Worm (Caenorhabditis elegans) whole organism, young adult: ENCODE data around the gene srbc-42.
A peak's percentile ranks its signal among the peaks of the same experiment; 100 is the strongest.

Source experiments
- B0035.1 ChIP-seq: sonication (generic microtip); optimal IDR thresholded peaks from 2 replicates; lab custom pipeline; 2016; ENCODE audit warnings: missing genetic modification characterization, mild to moderate bottlenecking, missing compliant biosample characterization, missing genotype, missing genetic modification reagents
- F37B4.10 ChIP-seq: fragments of 200-800 bp; sonication (Bioruptor generic); IDR thresholded peaks from 2 replicates; pipeline ENCODE4 v1.3.6; 2022; ENCODE audit warnings: missing genetic modification characterization, missing compliant biosample characterization
- F39B2.1 ChIP-seq: fragments of 200-800 bp; sonication (Bioruptor generic); IDR thresholded peaks from 2 replicates; pipeline ENCODE4 v1.3.6; 2022; ENCODE audit warnings: missing genetic modification reagents, missing genetic modification characterization, missing compliant biosample characterization
- F49E8.2 ChIP-seq: sonication (generic microtip); optimal IDR thresholded peaks from 3 replicates; lab custom pipeline; 2017; ENCODE audit warnings: missing genetic modification characterization, mild to moderate bottlenecking, missing compliant biosample characterization, antibody characterized with exemption, moderate library complexity; ENCODE audit not compliant: insufficient read depth
- K12H6.12 ChIP-seq: fragments of 200-800 bp; sonication (Bioruptor generic); optimal IDR thresholded peaks from 2 replicates; lab custom pipeline; 2018; ENCODE audit warnings: mild to moderate bottlenecking, missing genetic modification characterization, missing compliant biosample characterization
- T07F8.4 ChIP-seq: sonication (generic microtip); optimal IDR thresholded peaks from 2 replicates; lab custom pipeline; 2016; ENCODE audit warnings: mild to moderate bottlenecking, missing genetic modification characterization, moderate library complexity, missing compliant biosample characterization
- Y53G8AR.9 ChIP-seq: fragments of 200-800 bp; sonication (Bioruptor generic); conservative IDR thresholded peaks from 2 replicates; pipeline ENCODE4 v1.3.6; 2022; ENCODE audit warnings: missing genetic modification reagents, missing genetic modification characterization, missing compliant biosample characterization
- akir-1 ChIP-seq: fragments of 200-800 bp; sonication (Bioruptor generic); optimal IDR thresholded peaks from 2 replicates; lab custom pipeline; 2018; ENCODE audit warnings: mild to moderate bottlenecking, missing genetic modification characterization, moderate library complexity, missing compliant biosample characterization
- ama-1 ChIP-seq, 3 experiments: fragments of 150-350 bp in 1 of 3; sonication (generic microtip) in 2 of 3; optimal IDR thresholded peaks; 2 replicates each; lab custom pipeline; 2014 to 2018; ENCODE audit warnings: missing biosample characterization in 2 of 3, missing genetic modification characterization in 2 of 3, missing genetic modification reagents in 2 of 3
- attf-5 ChIP-seq: fragments of 200-800 bp; sonication (Bioruptor generic); optimal IDR thresholded peaks from 2 replicates; lab custom pipeline; 2018; ENCODE audit warnings: mild to moderate bottlenecking, missing genetic modification characterization, missing compliant biosample characterization
- bed-1 ChIP-seq: fragments of 200-800 bp; sonication (Bioruptor generic); IDR thresholded peaks from 2 replicates; pipeline ENCODE4 v1.3.6; 2022; ENCODE audit warnings: missing genetic modification reagents, missing genetic modification characterization, missing compliant biosample characterization
- cebp-1 ChIP-seq, 2 experiments: fragments of 200-800 bp in 1 of 2; sonication (Bioruptor generic) in 1 of 2; sonication (generic microtip) in 1 of 2; IDR thresholded peaks in 1 of 2; optimal IDR thresholded peaks in 1 of 2; 2 replicates each; pipeline versions ENCODE4 v1.3.6 to Lab custom; 2017 to 2022; ENCODE audit warnings: missing compliant biosample characterization in 2 of 2, missing genetic modification characterization in 2 of 2, mild to moderate bottlenecking in 1 of 2, missing genetic modification reagents in 1 of 2, moderate library complexity in 1 of 2
- ceh-91 ChIP-seq: fragments of 200-800 bp; sonication (Bioruptor generic); IDR thresholded peaks from 2 replicates; pipeline ENCODE4 v1.3.6; 2022; ENCODE audit warnings: missing genetic modification reagents, missing genetic modification characterization, missing compliant biosample characterization
- dpl-1 ChIP-seq: fragments of 150-350 bp; optimal IDR thresholded peaks from 2 replicates; lab custom pipeline; 2014; ENCODE audit warnings: missing biosample characterization, missing genetic modification reagents, missing genetic modification characterization
- efl-1 ChIP-seq: fragments of 150-350 bp; optimal IDR thresholded peaks from 2 replicates; lab custom pipeline; 2014; ENCODE audit warnings: missing biosample characterization, missing genetic modification reagents, missing genetic modification characterization
- him-1 ChIP-seq: sonication (generic microtip); optimal IDR thresholded peaks from 2 replicates; lab custom pipeline; 2016; ENCODE audit warnings: missing genotype, missing genetic modification reagents, missing genetic modification characterization, missing compliant biosample characterization
- lag-1 ChIP-seq: fragments of 200-800 bp; sonication (Bioruptor generic); IDR thresholded peaks from 2 replicates; pipeline ENCODE4 v1.3.6; 2022; ENCODE audit warnings: missing genetic modification reagents, missing genetic modification characterization, missing compliant biosample characterization
- lin-26 ChIP-seq: fragments of 200-800 bp; sonication (Bioruptor generic); IDR thresholded peaks from 2 replicates; pipeline ENCODE4 v1.3.6; 2022; ENCODE audit warnings: missing genetic modification reagents, missing genetic modification characterization, missing compliant biosample characterization
- lin-54 ChIP-seq: fragments of 200-800 bp; sonication (Bioruptor generic); optimal IDR thresholded peaks from 2 replicates; lab custom pipeline; 2018; ENCODE audit warnings: mild to moderate bottlenecking, missing genetic modification characterization, missing compliant biosample characterization
- lsl-1 ChIP-seq: fragments of 200-800 bp; sonication (Bioruptor generic); optimal IDR thresholded peaks from 2 replicates; lab custom pipeline; 2018; ENCODE audit warnings: mild to moderate bottlenecking, missing genetic modification characterization, moderate library complexity, missing compliant biosample characterization
- lsy-27 ChIP-seq: sonication (generic microtip); optimal IDR thresholded peaks from 2 replicates; lab custom pipeline; 2017; ENCODE audit warnings: missing genetic modification characterization, mild to moderate bottlenecking, missing compliant biosample characterization, antibody characterized with exemption, missing genotype, borderline replicate concordance; ENCODE audit not compliant: insufficient read depth
- madf-8 ChIP-seq: fragments of 200-800 bp; sonication (Bioruptor generic); conservative IDR thresholded peaks from 2 replicates; pipeline ENCODE4 v1.3.6; 2022; ENCODE audit warnings: missing genetic modification reagents, missing genetic modification characterization, missing compliant biosample characterization
- mcd-1 ChIP-seq: fragments of 200-800 bp; sonication (Bioruptor generic); IDR thresholded peaks from 2 replicates; pipeline ENCODE4 v1.3.6; 2022; ENCODE audit warnings: missing genetic modification reagents, missing genetic modification characterization, missing compliant biosample characterization
- mxl-1 ChIP-seq: sonication (generic microtip); optimal IDR thresholded peaks from 2 replicates; lab custom pipeline; 2016; ENCODE audit warnings: missing genetic modification characterization, missing compliant biosample characterization
- nhr-120 ChIP-seq: fragments of 200-800 bp; sonication (Bioruptor generic); IDR thresholded peaks from 2 replicates; pipeline ENCODE4 v1.3.6; 2022; ENCODE audit warnings: missing genetic modification characterization, missing compliant biosample characterization
- nhr-179 ChIP-seq: sonication (generic microtip); optimal IDR thresholded peaks from 2 replicates; lab custom pipeline; 2016; ENCODE audit warnings: mild to moderate bottlenecking, missing genetic modification characterization, missing compliant biosample characterization
- pha-4 ChIP-seq: fragments of 150-350 bp; sonication (generic microtip); optimal IDR thresholded peaks from 2 replicates; lab custom pipeline; 2014; ENCODE audit warnings: missing biosample characterization, missing genetic modification reagents, missing genetic modification characterization
- snpc-3.4 ChIP-seq: sonication (generic microtip); optimal IDR thresholded peaks from 2 replicates; lab custom pipeline; 2017; ENCODE audit warnings: missing genetic modification characterization, mild to moderate bottlenecking, missing compliant biosample characterization, antibody characterized with exemption, moderate library complexity, missing genotype, missing genetic modification reagents
- tbp1 ChIP-seq: fragments of 200-800 bp; sonication (Bioruptor generic); optimal IDR thresholded peaks from 2 replicates; lab custom pipeline; 2018; ENCODE audit warnings: mild to moderate bottlenecking, missing genetic modification characterization, missing compliant biosample characterization
- xnd-1 ChIP-seq: sonication (generic microtip); optimal IDR thresholded peaks from 2 replicates; lab custom pipeline; 2016; ENCODE audit warnings: missing genotype, missing genetic modification reagents, missing genetic modification characterization, missing compliant biosample characterization
- ztf-25 ChIP-seq: fragments of 200-800 bp; sonication (Bioruptor generic); IDR thresholded peaks from 2 replicates; pipeline ENCODE4 v1.3.6; 2022; ENCODE audit warnings: missing genetic modification reagents, missing genetic modification characterization, missing compliant biosample characterization
- ztf-26 ChIP-seq: sonication (generic microtip); optimal IDR thresholded peaks from 2 replicates; lab custom pipeline; 2017; ENCODE audit warnings: missing genetic modification characterization, missing compliant biosample characterization

Gene srbc-42

DNA sequence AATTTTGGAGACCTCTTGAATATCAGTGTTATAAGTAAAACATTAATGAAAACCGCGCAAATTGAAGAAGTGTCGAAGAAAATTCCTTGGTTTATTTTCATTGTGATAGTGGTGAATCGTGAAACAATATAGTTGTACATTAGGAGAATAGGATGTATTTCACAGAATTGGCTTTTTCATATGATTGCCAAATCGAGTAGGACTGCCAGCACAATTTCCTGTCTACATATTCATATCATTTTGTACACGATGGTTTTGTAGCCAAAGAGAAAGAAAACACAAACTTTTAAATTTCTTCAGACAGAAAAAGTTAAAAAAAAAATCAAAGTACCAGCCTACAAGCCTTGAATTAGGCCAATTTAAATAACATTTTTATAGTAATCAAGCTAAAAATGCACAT, 27.3 kb downstream of the srbc-42 start, which contains the start of gene str-255:
Gene str-255, minus strand, starts transcription at position 101 of the 400 bp plus-strand sequence.
- no peak for TF ChIP-seq K12H6.12
- TF ChIP-seq lsl-1 (GFP tag; lab: Kevin White, UChicago), result no peak
- TF ChIP-seq attf-5 (GFP tag; lab: Kevin White, UChicago), result no peak
- no peak for TF ChIP-seq lin-26 (GFP tag; lab: Robert Waterston, UW)
- no peak for TF ChIP-seq lag-1 (GFP tag; lab: Robert Waterston, UW)

- TF ChIP-seq him-1 (tag; lab: Kevin White, UChicago) (no peak), ceh-91 (GFP tag; lab: Robert Waterston, UW) (no peak), efl-1 (GFP tag; lab: Kevin White, UChicago) (peak; percentile 45), madf-8 (GFP tag; lab: Robert Waterston, UW) (0 out of 2 replicates have a peak, but pooled peaks have one; percentile 9), T07F8.4 (no peak)
- TF ChIP-seq, all 124 proteins: peak for 2
These were observed 31.7 kb downstream of the srbc-42 start, which contains the start of gene C45H4.14 for ce11 chrV:2159331-2159730. C45H4.14 (minus strand) TSS chrV:2159431.

ce11 chrV:2156830-2157229, 34.2 kb downstream of the srbc-42 start, which contains the start of gene srbc-22:
srbc-22 (plus strand) TSS chrV:2157130.
- no peak for TF ChIP-seq mcd-1 (GFP tag; lab: Robert Waterston, UW)
- no peak for TF ChIP-seq F37B4.10 (GFP tag; lab: Robert Waterston, UW)
- no peak for TF ChIP-seq Y53G8AR.9
- TF ChIP-seq cebp-1 (GFP tag; IDR thresholded peaks at IDR 0.05; lab: Robert Waterston, UW), result no peak
- TF ChIP-seq cebp-1 (tag; optimal IDR thresholded peaks at IDR 0.05; lab: Kevin White, UChicago), result no peak
- TF ChIP-seq akir-1 (GFP tag; lab: Kevin White, UChicago), result no peak
- no peak for TF ChIP-seq F49E8.2 (tag; lab: Kevin White, UChicago)
- TF ChIP-seq lsy-27 (tag; lab: Kevin White, UChicago), result no peak
- TF ChIP-seq dpl-1, result no peak
- TF ChIP-seq mxl-1, result no peak
- no peak for TF ChIP-seq ama-1 (optimal IDR thresholded peaks at IDR 0.05; lab: Kevin White, UChicago)
- no peak for TF ChIP-seq ama-1 (GFP tag; optimal IDR thresholded peaks at IDR 0.05; lab: Kevin White, UChicago)
- no peak for TF ChIP-seq ztf-26
- no peak for TF ChIP-seq nhr-179 (tag; lab: Kevin White, UChicago)
- TF ChIP-seq ztf-25 (GFP tag; lab: Robert Waterston, UW), result no peak
- no peak for TF ChIP-seq tbp1 (GFP tag; lab: Kevin White, UChicago)
- TF ChIP-seq pha-4, result no peak

ce11 chrV:2155232-2155631, 35.8 kb downstream of the srbc-42 start, which contains the start of gene srbc-21:
srbc-21 (plus strand) TSS chrV:2155532.
- TF ChIP-seq snpc-3.4 (tag; lab: Kevin White, UChicago) (no peak), dpl-1 (no peak), F39B2.1 (GFP tag; lab: Robert Waterston, UW) (no peak), nhr-120 (GFP tag; lab: Robert Waterston, UW) (no peak), xnd-1 (tag; lab: Kevin White, UChicago) (no peak), lin-54 (no peak), mxl-1 (no peak), bed-1 (no peak), B0035.1 (no peak), F49E8.2 (tag; lab: Kevin White, UChicago) (no peak)
